Worm (Caenorhabditis elegans): ENCODE results near the gene srg-54.

DNA sequence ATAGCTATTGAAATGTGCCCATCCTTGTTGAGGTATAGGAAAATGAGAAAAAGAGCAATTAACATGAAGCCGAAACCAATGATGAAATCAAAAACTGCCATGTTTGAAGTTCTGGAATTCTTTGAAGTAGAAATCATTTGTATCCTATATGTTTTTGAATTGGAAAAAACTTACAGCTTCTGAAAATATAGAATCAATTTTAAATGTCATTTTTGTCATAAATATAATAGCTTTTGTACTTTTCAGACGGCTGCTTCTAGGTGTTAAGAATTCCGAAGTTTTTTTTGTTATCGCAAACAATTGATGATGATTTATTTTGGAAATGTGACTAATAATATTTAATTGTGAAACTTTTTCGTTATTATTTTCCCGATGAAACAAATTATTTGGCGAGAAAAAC is 23.0 kb upstream of the srg-54 start, which contains the start of gene C30G7.4:
- TF ChIP-seq ama-1 (optimal IDR thresholded peaks at IDR 0.05) (no peak), ceh-36 (tag; optimal IDR thresholded peaks at IDR 0.05) (no peak), hmbx-1 (tag; optimal IDR thresholded peaks at IDR 0.05) (no peak), F13C5.2 (tag; optimal IDR thresholded peaks at IDR 0.05) (no peak), hmg-4 (GFP tag; optimal IDR thresholded peaks at IDR 0.05) (no peak), B0310.2 (tag; optimal IDR thresholded peaks at IDR 0.05) (no peak)
